Fruit fly (Drosophila melanogaster): ENCODE data around the gene CG3618.

Gene CG3618

dm6 chr3L:20815666-20816375, at the start of gene CG3618, which contains the start of gene Pka-R1 (continued):
- TF ChIP-seq CG10979 (tag; optimal IDR thresholded peaks at IDR 0.05), result no peak
- no peak for TF ChIP-seq sima (GFP tag; optimal IDR thresholded peaks at IDR 0.05)
- TF ChIP-seq wek (GFP tag; optimal IDR thresholded peaks at IDR 0.05), result no peak
- TF ChIP-seq p53 (GFP tag; optimal IDR thresholded peaks at IDR 0.05), result peak; percentile 0
- no peak for TF ChIP-seq CG15601 (tag; optimal IDR thresholded peaks at IDR 0.05)
- peak; percentile 83 for TF ChIP-seq YL-1 (GFP tag; optimal IDR thresholded peaks at IDR 0.05)
- no peak for TF ChIP-seq grn (GFP tag; optimal IDR thresholded peaks at IDR 0.05)
- TF ChIP-seq salm (tag; optimal IDR thresholded peaks at IDR 0.05), result no peak
- no peak for TF ChIP-seq Awh (GFP tag; IDR thresholded peaks at IDR 0.05)
- TF ChIP-seq cwo (GFP tag; optimal IDR thresholded peaks at IDR 0.05), result no peak
- TF ChIP-seq CG17328 (GFP tag; IDR thresholded peaks at IDR 0.05), result no peak
- no peak for TF ChIP-seq Meics (GFP tag; optimal IDR thresholded peaks at IDR 0.05)
- no peak for TF ChIP-seq CG4404 (GFP tag; IDR thresholded peaks at IDR 0.05)
- no peak for TF ChIP-seq Ptx1 (GFP tag; IDR thresholded peaks at IDR 0.05)
- TF ChIP-seq slbo (GFP tag; IDR thresholded peaks at IDR 0.05), result no peak
- no peak for TF ChIP-seq Bteb2 (GFP tag; optimal IDR thresholded peaks at IDR 0.05)
- TF ChIP-seq Sry-β (GFP tag; optimal IDR thresholded peaks at IDR 0.05), result no peak
- TF ChIP-seq cas (GFP tag; IDR thresholded peaks at IDR 0.05), result no peak
- no peak for TF ChIP-seq Dad (GFP tag; optimal IDR thresholded peaks at IDR 0.05)
- no peak for TF ChIP-seq CoRest (tag; optimal IDR thresholded peaks at IDR 0.05)
- no peak for TF ChIP-seq C15 (GFP tag; IDR thresholded peaks at IDR 0.05)
- TF ChIP-seq HLH54F (GFP tag; optimal IDR thresholded peaks at IDR 0.05), result no peak
- no peak for TF ChIP-seq twi (tag; optimal IDR thresholded peaks at IDR 0.05)
- no peak for TF ChIP-seq CG11456 (GFP tag; IDR thresholded peaks at IDR 0.05)
- TF ChIP-seq Dp (GFP tag; optimal IDR thresholded peaks at IDR 0.05), result peak; percentile 77
- TF ChIP-seq CG7963 (GFP tag; IDR thresholded peaks at IDR 0.05; ENCODE audit: partially characterized antibody), result no peak
- no peak for TF ChIP-seq CG2712 (tag; optimal IDR thresholded peaks at IDR 0.05)
- TF ChIP-seq CG9876 (GFP tag; optimal IDR thresholded peaks at IDR 0.05), result no peak
- TF ChIP-seq CG10462 (GFP tag; optimal IDR thresholded peaks at IDR 0.05), result no peak
- no peak for TF ChIP-seq nerfin-1 (tag; optimal IDR thresholded peaks at IDR 0.05)
- TF ChIP-seq ham (GFP tag; IDR thresholded peaks at IDR 0.05), result no peak
- no peak for TF ChIP-seq ken (GFP tag; IDR thresholded peaks at IDR 0.05)
- no peak for TF ChIP-seq chm (GFP tag; IDR thresholded peaks at IDR 0.05)
- TF ChIP-seq CG12659 (GFP tag; optimal IDR thresholded peaks at IDR 0.05), result peak; percentile 62
- TF ChIP-seq dati (GFP tag; IDR thresholded peaks at IDR 0.05), result no peak
- TF ChIP-seq NK7.1 (GFP tag; optimal IDR thresholded peaks at IDR 0.05), result no peak
- no peak for TF ChIP-seq CG14860 (GFP tag; IDR thresholded peaks at IDR 0.05; ENCODE audit: partially characterized antibody)
- no peak for TF ChIP-seq Fer3 (tag; optimal IDR thresholded peaks at IDR 0.05)
- no peak for TF ChIP-seq bbx (GFP tag; IDR thresholded peaks at IDR 0.05; ENCODE audit: partially characterized antibody)
- TF ChIP-seq Ets97D (GFP tag; optimal IDR thresholded peaks at IDR 0.05), result peak; percentile 37
- no peak for TF ChIP-seq zfh2 (GFP tag; optimal IDR thresholded peaks at IDR 0.05)
- TF ChIP-seq fd96Cb (tag; optimal IDR thresholded peaks at IDR 0.05), result no peak
- TF ChIP-seq abd-A (tag; optimal IDR thresholded peaks at IDR 0.05), result no peak
- no peak for TF ChIP-seq sna (GFP tag; IDR thresholded peaks at IDR 0.05; ENCODE audit: partially characterized antibody)
- no peak for TF ChIP-seq CG6765 (GFP tag; optimal IDR thresholded peaks at IDR 0.05)
- TF ChIP-seq nmo (GFP tag; optimal IDR thresholded peaks at IDR 0.05), result peak; percentile 3
- TF ChIP-seq tx (GFP tag; optimal IDR thresholded peaks at IDR 0.05), result no peak
- TF ChIP-seq HmgZ (tag; optimal IDR thresholded peaks at IDR 0.05), result peak; percentile 57
- TF ChIP-seq ranshi (GFP tag; IDR thresholded peaks at IDR 0.05), result no peak
- no peak for TF ChIP-seq TFAM (GFP tag; optimal IDR thresholded peaks at IDR 0.05)
- TF ChIP-seq CG9727 (GFP tag; optimal IDR thresholded peaks at IDR 0.05), result no peak

Measured in whole organism, embryonic.